Worm (Caenorhabditis elegans): Measurements from ENCODE around the gene hrde-1.
A peak's percentile ranks its signal among the peaks of the same experiment; 100 is the strongest.

Gene hrde-1

ce11 chrIII:4210661-4211060 lies 34.7 kb upstream of the hrde-1 start:
- TF ChIP-seq nfyb-1 (GFP tag; IDR thresholded peaks at IDR 0.05), result peak; percentile 94
- TF ChIP-seq Y95B8A.8 (GFP tag; IDR thresholded peaks at IDR 0.05), result no peak

ce11 chrIII:4209188-4209587 lies 33.2 kb upstream of the hrde-1 start, which contains the start of gene phlp-2:
Gene phlp-2 (plus strand): TSS chrIII:4209488.
- 0 out of 2 replicates have a peak, but pooled peaks have one; percentile 19 for TF ChIP-seq nfyb-1 (GFP tag; IDR thresholded peaks at IDR 0.05)
- no peak for TF ChIP-seq egl-18 (GFP tag; IDR thresholded peaks at IDR 0.05)
- TF ChIP-seq snpc-1.3 (tag; optimal IDR thresholded peaks at IDR 0.05; ENCODE audit: insufficient read depth), result no peak

- TF ChIP-seq ekl-4 (GFP tag; IDR thresholded peaks at IDR 0.05) (0 out of 2 replicates have a peak, but pooled peaks have one; percentile 19), madf-3 (GFP tag; IDR thresholded peaks at IDR 0.05) (no peak), hlh-26 (GFP tag; conservative IDR thresholded peaks at IDR 0.05) (no peak), ztf-26 (tag; optimal IDR thresholded peaks at IDR 0.05) (no peak), cebp-1 (GFP tag; IDR thresholded peaks at IDR 0.05) (no peak), cebp-1 (tag; optimal IDR thresholded peaks at IDR 0.05) (peak; percentile 27), lag-1 (GFP tag; IDR thresholded peaks at IDR 0.05) (no peak), xnd-1 (tag; optimal IDR thresholded peaks at IDR 0.05) (no peak), madf-6 (GFP tag; IDR thresholded peaks at IDR 0.05) (peak; percentile 40; the same call in 1 of the 2 replicates), B0336.3 (GFP tag; IDR thresholded peaks at IDR 0.05) (peak; percentile 65), hsf-1 (GFP tag; IDR thresholded peaks at IDR 0.05) (0 out of 2 replicates have a peak, but pooled peaks have one; percentile 9), hrde-1 (tag; optimal IDR thresholded peaks at IDR 0.05; ENCODE audit: borderline replicate concordance) (peak; percentile 36), pbrm-1 (GFP tag; IDR thresholded peaks at IDR 0.05) (peak; percentile 54; the same call in 1 of the 2 replicates), attf-6 (GFP tag; IDR thresholded peaks at IDR 0.05) (0 out of 2 replicates have a peak, but pooled peaks have one; percentile 45), snpc-1.3 (tag; optimal IDR thresholded peaks at IDR 0.05; ENCODE audit: insufficient read depth) (peak; percentile 15), mcd-1 (GFP tag; IDR thresholded peaks at IDR 0.05) (no peak), rpc-1 (optimal IDR thresholded peaks at IDR 0.05) (no peak), rpc-1 (tag; optimal IDR thresholded peaks at IDR 0.05) (no peak), egl-44 (GFP tag; IDR thresholded peaks at IDR 0.05) (no peak), F49E8.2 (tag; optimal IDR thresholded peaks at IDR 0.05; ENCODE audit: insufficient read depth) (peak; percentile 44), F22D6.2 (tag; optimal IDR thresholded peaks at IDR 0.05) (no peak), lin-26 (GFP tag; IDR thresholded peaks at IDR 0.05) (no peak), nfya-1 (tag; optimal IDR thresholded peaks at IDR 0.05; ENCODE audit: borderline replicate concordance, insufficient read depth) (no peak), ama-1 (optimal IDR thresholded peaks at IDR 0.05) (no peak), ama-1 (GFP tag; optimal IDR thresholded peaks at IDR 0.05) (peak in 1 of 2 experiments; percentile 22), C17E4.6 (GFP tag; IDR thresholded peaks at IDR 0.05) (no peak), madf-8 (GFP tag; conservative IDR thresholded peaks at IDR 0.05) (no peak)
These were observed 32.3 kb upstream of the hrde-1 start for ce11 chrIII:4208210-4208609.

- peak; percentile 67 for TF ChIP-seq lin-54 (GFP tag; optimal IDR thresholded peaks at IDR 0.05)
- TF ChIP-seq tlf-1 (GFP tag; optimal IDR thresholded peaks at IDR 0.05), result no peak
- peak; percentile 71 for TF ChIP-seq snpc-3.4 (tag; optimal IDR thresholded peaks at IDR 0.05)
- no peak for TF ChIP-seq let-526 (GFP tag; IDR thresholded peaks at IDR 0.05)
- peak; percentile 96 for TF ChIP-seq lsl-1 (GFP tag; optimal IDR thresholded peaks at IDR 0.05)
- no peak for TF ChIP-seq hlh-12 (tag; optimal IDR thresholded peaks at IDR 0.05)
- TF ChIP-seq repo-1 (tag; optimal IDR thresholded peaks at IDR 0.05), result no peak
- TF ChIP-seq hsf-1 (GFP tag; IDR thresholded peaks at IDR 0.05), result peak; percentile 73
- TF ChIP-seq D2030.7 (GFP tag; IDR thresholded peaks at IDR 0.05), result peak; percentile 64; the same call in 1 of the 2 replicates
- TF ChIP-seq ztf-22 (GFP tag; optimal IDR thresholded peaks at IDR 0.05), result no peak
- TF ChIP-seq lag-1 (GFP tag; IDR thresholded peaks at IDR 0.05), result no peak
- TF ChIP-seq attf-3 (GFP tag; conservative IDR thresholded peaks at IDR 0.05), result 0 out of 2 replicates have a peak, but pooled peaks have one; percentile 27
- no peak for TF ChIP-seq ceh-79 (tag; optimal IDR thresholded peaks at IDR 0.05)
- TF ChIP-seq T26A5.8 (tag; optimal IDR thresholded peaks at IDR 0.05), result no peak
- peak; percentile 62 for TF ChIP-seq madf-8 (GFP tag; conservative IDR thresholded peaks at IDR 0.05)
- TF ChIP-seq him-1 (tag; optimal IDR thresholded peaks at IDR 0.05), result no peak
- TF ChIP-seq rcor-1 (GFP tag; IDR thresholded peaks at IDR 0.05), result no peak
These were observed 29.9 kb upstream of the hrde-1 start, which contains the start of gene R74.8 for ce11 chrIII:4205751-4206327. Gene R74.8 (plus strand): TSS chrIII:4206277.
